Fruit fly (Drosophila melanogaster) whole organism, prepupa: ENCODE data around the gene CG1213.
A peak's percentile ranks its signal among the peaks of the same experiment; 100 is the strongest.

ENCODE experiments used
- Blimp-1 ChIP-seq: fragments of 200-800 bp; sonication (Bioruptor generic); optimal IDR thresholded peaks from 3 replicates; lab custom pipeline; 2017; ENCODE audit warnings: missing biosample characterization, missing genetic modification characterization, mild to moderate bottlenecking, moderate library complexity, missing genetic modification reagents
- CG10631 ChIP-seq: fragments of 200-800 bp; sonication (Bioruptor generic); optimal IDR thresholded peaks from 2 replicates; lab custom pipeline; 2016; ENCODE audit warnings: missing biosample characterization, missing genetic modification characterization
- CG10669 ChIP-seq: fragments of 200-800 bp; sonication (Bioruptor generic); optimal IDR thresholded peaks from 3 replicates; lab custom pipeline; 2018; ENCODE audit warnings: missing biosample characterization, mild to moderate bottlenecking, missing genetic modification characterization, moderate library complexity
- CG11294 ChIP-seq: fragments of 200-800 bp; sonication (Bioruptor generic); IDR thresholded peaks from 2 replicates; pipeline ENCODE4 v1.3.6; 2022; ENCODE audit warnings: missing biosample characterization, missing genetic modification characterization
- CG11902 ChIP-seq: fragments of 200-800 bp; sonication (Bioruptor generic); optimal IDR thresholded peaks from 3 replicates; lab custom pipeline; 2016; ENCODE audit warnings: missing biosample characterization, missing genetic modification characterization
- CG15336 ChIP-seq: fragments of 200-800 bp; sonication (Bioruptor generic); IDR thresholded peaks from 2 replicates; pipeline ENCODE4 v1.3.6; 2022; ENCODE audit warnings: missing biosample characterization, missing genetic modification characterization
- CG1621 ChIP-seq: fragments of 200-800 bp; sonication (Bioruptor generic); optimal IDR thresholded peaks from 3 replicates; lab custom pipeline; 2018; ENCODE audit warnings: missing biosample characterization, mild to moderate bottlenecking, missing genetic modification characterization
- CG16779 ChIP-seq: fragments of 200-800 bp; sonication (Bioruptor generic); optimal IDR thresholded peaks from 3 replicates; lab custom pipeline; 2017; ENCODE audit warnings: missing biosample characterization, mild to moderate bottlenecking, missing genetic modification characterization
- CG3032 ChIP-seq: fragments of 200-800 bp; optimal IDR thresholded peaks from 2 replicates; lab custom pipeline; 2019; ENCODE audit warnings: missing biosample characterization, mild to moderate bottlenecking, missing genetic modification characterization, moderate library complexity
- CG31627 ChIP-seq: fragments of 200-800 bp; sonication (Bioruptor generic); optimal IDR thresholded peaks from 3 replicates; lab custom pipeline; 2016; ENCODE audit warnings: missing biosample characterization, missing genetic modification characterization
- CG32006 ChIP-seq: fragments of 200-800 bp; sonication (Bioruptor generic); optimal IDR thresholded peaks from 3 replicates; lab custom pipeline; 2017; ENCODE audit warnings: missing biosample characterization, mild to moderate bottlenecking, missing genetic modification characterization
- CG4318 ChIP-seq: fragments of 200-800 bp; sonication (Bioruptor generic); optimal IDR thresholded peaks from 3 replicates; lab custom pipeline; 2017; ENCODE audit warnings: missing biosample characterization, mild to moderate bottlenecking, missing genetic modification characterization
- CG6163 ChIP-seq: fragments of 200-800 bp; sonication (Bioruptor generic); IDR thresholded peaks from 3 replicates; pipeline ENCODE4 v1.3.6; 2022; ENCODE audit warnings: missing biosample characterization, missing genetic modification characterization
- CG6276 ChIP-seq: fragments of 200-800 bp; sonication (Bioruptor generic); optimal IDR thresholded peaks from 2 replicates; lab custom pipeline; 2017; ENCODE audit warnings: missing biosample characterization, mild to moderate bottlenecking, missing genetic modification characterization
- CG6792 ChIP-seq: fragments of 200-800 bp; sonication (Bioruptor generic); optimal IDR thresholded peaks from 3 replicates; lab custom pipeline; 2016; ENCODE audit warnings: missing biosample characterization, missing genetic modification characterization
- CG6808 ChIP-seq: fragments of 200-800 bp; sonication (Bioruptor generic); optimal IDR thresholded peaks from 3 replicates; lab custom pipeline; 2017; ENCODE audit warnings: missing biosample characterization, missing genetic modification characterization, mild to moderate bottlenecking, moderate library complexity, missing genetic modification reagents
- CG6854 ChIP-seq: fragments of 200-800 bp; sonication (Bioruptor generic); optimal IDR thresholded peaks from 2 replicates; lab custom pipeline; 2017; ENCODE audit warnings: missing biosample characterization, mild to moderate bottlenecking, missing genetic modification characterization
- CG8119 ChIP-seq: fragments of 200-800 bp; sonication (Bioruptor generic); IDR thresholded peaks from 3 replicates; pipeline ENCODE4 v1.3.6; 2022; ENCODE audit warnings: missing biosample characterization, missing genetic modification characterization
- CG8319 ChIP-seq: fragments of 200-800 bp; sonication (Bioruptor generic); optimal IDR thresholded peaks from 3 replicates; lab custom pipeline; 2016; ENCODE audit warnings: missing biosample characterization, missing genetic modification characterization
- CG8632 ChIP-seq: fragments of 200-800 bp; sonication (Bioruptor generic); optimal IDR thresholded peaks from 3 replicates; lab custom pipeline; 2016; ENCODE audit warnings: missing biosample characterization, missing genetic modification characterization
- CG9139 ChIP-seq: fragments of 200-800 bp; sonication (Bioruptor generic); optimal IDR thresholded peaks from 3 replicates; lab custom pipeline; 2017; ENCODE audit warnings: missing biosample characterization, mild to moderate bottlenecking, missing genetic modification characterization
- Eip75B ChIP-seq: fragments of 200-800 bp; sonication (Bioruptor generic); optimal IDR thresholded peaks from 3 replicates; lab custom pipeline; 2016; ENCODE audit warnings: missing biosample characterization, missing genetic modification characterization
- Eip78C ChIP-seq: fragments of 200-800 bp; sonication (Bioruptor generic); peaks from one replicate; lab custom pipeline; 2016; ENCODE audit warnings: missing biosample characterization, missing genetic modification characterization
- Ets21C ChIP-seq: fragments of 200-800 bp; sonication (Bioruptor generic); optimal IDR thresholded peaks from 3 replicates; lab custom pipeline; 2016; ENCODE audit warnings: missing biosample characterization, missing genetic modification characterization
- Ets96B ChIP-seq: fragments of 200-800 bp; optimal IDR thresholded peaks from 2 replicates; lab custom pipeline; 2019; ENCODE audit warnings: missing biosample characterization, mild to moderate bottlenecking, missing genetic modification characterization, moderate library complexity
- Hr38 ChIP-seq: sonication (Bioruptor generic); optimal IDR thresholded peaks from 2 replicates; lab custom pipeline; 2016; ENCODE audit warnings: missing biosample characterization, missing genetic modification characterization
- Hr39 ChIP-seq: fragments of 200-800 bp; sonication (Bioruptor generic); optimal IDR thresholded peaks from 2 replicates; lab custom pipeline; 2016; ENCODE audit warnings: missing biosample characterization, missing genetic modification characterization
- Lpt ChIP-seq: fragments of 200-800 bp; sonication (Bioruptor generic); optimal IDR thresholded peaks from 3 replicates; lab custom pipeline; 2016; ENCODE audit warnings: missing biosample characterization, missing genetic modification characterization
- Met ChIP-seq: fragments of 200-800 bp; sonication (Bioruptor generic); optimal IDR thresholded peaks from 3 replicates; lab custom pipeline; 2016; ENCODE audit warnings: missing biosample characterization, missing genetic modification characterization
- OdsH ChIP-seq: fragments of 200-800 bp; sonication (Bioruptor generic); optimal IDR thresholded peaks from 3 replicates; lab custom pipeline; 2016; ENCODE audit warnings: missing biosample characterization, missing genetic modification characterization
- Sox102F ChIP-seq: fragments of 200-800 bp; sonication (Bioruptor generic); optimal IDR thresholded peaks from 2 replicates; lab custom pipeline; 2016; ENCODE audit warnings: missing biosample characterization, mild to moderate bottlenecking, missing genetic modification characterization
- achi ChIP-seq: fragments of 200-800 bp; sonication (Bioruptor generic); optimal IDR thresholded peaks from 3 replicates; lab custom pipeline; 2016; ENCODE audit warnings: missing biosample characterization, missing genetic modification characterization
- acj6 ChIP-seq: fragments of 200-800 bp; sonication (Bioruptor generic); optimal IDR thresholded peaks from 3 replicates; lab custom pipeline; 2016; ENCODE audit warnings: missing biosample characterization, missing genetic modification characterization
- cyc ChIP-seq: fragments of 200-800 bp; sonication (Bioruptor generic); optimal IDR thresholded peaks from 3 replicates; lab custom pipeline; 2016; ENCODE audit warnings: missing biosample characterization, missing genetic modification characterization
- dsx ChIP-seq: fragments of 200-800 bp; optimal IDR thresholded peaks from 3 replicates; lab custom pipeline; 2019; ENCODE audit warnings: missing biosample characterization, mild to moderate bottlenecking, missing genetic modification characterization, moderate library complexity; ENCODE audit not compliant: poor library complexity, severe bottlenecking
- esn ChIP-seq: fragments of 200-800 bp; sonication (Bioruptor generic); optimal IDR thresholded peaks from 2 replicates; lab custom pipeline; 2016; ENCODE audit warnings: missing biosample characterization, mild to moderate bottlenecking, missing genetic modification characterization, moderate library complexity
- fd59A ChIP-seq: fragments of 200-800 bp; sonication (Bioruptor generic); optimal IDR thresholded peaks from 2 replicates; lab custom pipeline; 2017; ENCODE audit warnings: missing biosample characterization, mild to moderate bottlenecking, missing genetic modification characterization, missing genetic modification reagents
- fd85E ChIP-seq: fragments of 200-800 bp; sonication (Bioruptor generic); optimal IDR thresholded peaks from 3 replicates; lab custom pipeline; 2016; ENCODE audit warnings: missing biosample characterization, missing genetic modification characterization
- net ChIP-seq: fragments of 200-800 bp; sonication (Bioruptor generic); optimal IDR thresholded peaks from 3 replicates; lab custom pipeline; 2016; ENCODE audit warnings: missing biosample characterization, missing genetic modification characterization
- pdm3 ChIP-seq: fragments of 200-800 bp; sonication (Bioruptor generic); optimal IDR thresholded peaks from 3 replicates; lab custom pipeline; 2016; ENCODE audit warnings: missing biosample characterization, missing genetic modification characterization
- spab ChIP-seq: fragments of 200-800 bp; sonication (Bioruptor generic); optimal IDR thresholded peaks from 2 replicates; lab custom pipeline; 2017; ENCODE audit warnings: missing biosample characterization, mild to moderate bottlenecking, missing genetic modification characterization, missing genetic modification reagents
- ss ChIP-seq, 2 experiments: fragments of 200-800 bp; sonication (Bioruptor generic); optimal IDR thresholded peaks; 2 replicates in 1 of 2; 3 replicates in 1 of 2; lab custom pipeline; 2017 to 2018; ENCODE audit warnings: mild to moderate bottlenecking in 2 of 2, missing biosample characterization in 2 of 2, missing genetic modification characterization in 2 of 2, moderate library complexity in 1 of 2
- svp ChIP-seq: fragments of 200-800 bp; sonication (Bioruptor generic); peaks from one replicate; lab custom pipeline; 2016; ENCODE audit warnings: missing biosample characterization, missing genetic modification characterization
- topi ChIP-seq: fragments of 200-800 bp; sonication (Bioruptor generic); optimal IDR thresholded peaks from 3 replicates; lab custom pipeline; 2016; ENCODE audit warnings: missing biosample characterization, missing genetic modification characterization
- vri ChIP-seq: fragments of 200-800 bp; sonication (Bioruptor generic); optimal IDR thresholded peaks from 3 replicates; lab custom pipeline; 2016; ENCODE audit warnings: missing biosample characterization, mild to moderate bottlenecking, missing genetic modification characterization

Gene CG1213

DNA sequence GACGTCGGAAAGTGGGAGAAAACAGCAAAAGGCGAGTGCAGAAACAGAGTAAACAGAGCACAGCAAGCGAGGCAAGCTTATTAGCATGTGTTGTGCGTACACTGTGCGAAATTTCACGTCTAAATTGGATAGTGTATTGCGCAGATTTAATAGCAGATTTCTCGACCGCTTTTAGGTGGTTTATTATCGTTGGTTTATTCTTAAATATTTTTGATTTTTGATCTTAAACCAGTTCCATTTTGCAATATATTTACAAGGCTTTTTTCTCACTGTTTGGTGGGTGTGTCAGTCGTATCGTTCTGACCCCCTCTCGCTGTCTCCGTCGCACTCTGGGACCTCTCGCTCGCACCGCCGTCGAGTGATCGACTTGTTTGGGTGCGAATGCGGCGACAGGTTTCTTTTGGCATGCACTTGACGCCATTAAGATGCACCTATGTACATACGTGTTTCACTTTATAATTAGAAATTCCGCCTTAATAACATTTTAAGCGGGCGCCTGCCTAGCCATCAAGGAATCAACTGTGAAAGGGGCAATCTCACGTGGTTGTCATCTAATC lies 6.9 kb upstream of the CG1213 start (continued):
- TF ChIP-seq ss (GFP tag; optimal IDR thresholded peaks at IDR 0.05; lab: Kevin White, UChicago) (peak; percentile 60 to 78), Hr39 (GFP tag; lab: Kevin White, UChicago) (peak; percentile 97), Lpt (GFP tag; lab: Kevin White, UChicago) (peak; percentile 91), CG11294 (GFP tag; lab: Robert Waterston, UW) (peak; percentile 89), CG10669 (GFP tag; lab: Kevin White, UChicago) (peak; percentile 79), Blimp-1 (peak; percentile 69), CG15336 (peak; percentile 96), achi (GFP tag; lab: Kevin White, UChicago) (peak; percentile 91), Hr38 (GFP tag; lab: Kevin White, UChicago) (peak; percentile 45), Ets96B (peak; percentile 83), CG6163 (peak; percentile 97), CG10631 (peak; percentile 92), spab (peak; percentile 76), CG16779 (tag; lab: Kevin White, UChicago) (peak; percentile 78), acj6 (peak; percentile 93), CG9139 (peak; percentile 41), CG32006 (peak; percentile 95), Ets21C (GFP tag; lab: Kevin White, UChicago) (peak; percentile 92), CG6808 (GFP tag; lab: Kevin White, UChicago) (peak; percentile 70), Eip78C (GFP tag; lab: Kevin White, UChicago) (peak; percentile 98), Eip75B (GFP tag; lab: Kevin White, UChicago) (peak; percentile 92), CG8319 (peak; percentile 90), CG31627 (GFP tag; lab: Kevin White, UChicago) (peak; percentile 96), net (GFP tag; lab: Kevin White, UChicago) (peak; percentile 91), CG4318 (GFP tag; lab: Kevin White, UChicago) (peak; percentile 90), CG3032 (tag; lab: Kevin White, UChicago) (peak; percentile 74), topi (GFP tag; lab: Kevin White, UChicago) (peak; percentile 95)

DNA sequence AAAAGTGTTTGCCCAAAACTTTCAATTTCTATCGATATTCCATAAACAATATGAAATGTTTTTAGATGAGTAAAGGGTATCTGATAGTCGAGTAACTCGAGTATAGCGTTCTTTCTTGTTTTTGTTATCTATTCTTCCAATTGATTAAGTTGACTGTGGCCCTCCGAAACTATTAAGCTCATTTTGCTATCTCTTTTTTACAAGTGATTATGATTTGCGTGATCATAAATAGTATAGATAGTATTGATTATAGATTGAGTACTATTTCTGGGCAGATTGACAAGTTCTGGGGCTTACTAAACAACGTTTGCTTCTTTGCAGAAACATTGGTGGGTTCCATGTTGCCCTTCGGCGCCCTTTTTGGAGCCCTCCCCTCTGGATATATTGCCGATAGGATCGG lies 4.4 kb upstream of the CG1213 start:
- TF ChIP-seq CG11294 (GFP tag; lab: Robert Waterston, UW) (no peak), Hr38 (GFP tag; lab: Kevin White, UChicago) (no peak), svp (GFP tag; lab: Kevin White, UChicago) (no peak), Eip78C (GFP tag; lab: Kevin White, UChicago) (no peak), pdm3 (GFP tag; lab: Kevin White, UChicago) (no peak), spab (no peak), net (GFP tag; lab: Kevin White, UChicago) (no peak), CG6276 (GFP tag; lab: Kevin White, UChicago) (no peak)
- TF ChIP-seq, all 60 proteins: peak for 0

DNA sequence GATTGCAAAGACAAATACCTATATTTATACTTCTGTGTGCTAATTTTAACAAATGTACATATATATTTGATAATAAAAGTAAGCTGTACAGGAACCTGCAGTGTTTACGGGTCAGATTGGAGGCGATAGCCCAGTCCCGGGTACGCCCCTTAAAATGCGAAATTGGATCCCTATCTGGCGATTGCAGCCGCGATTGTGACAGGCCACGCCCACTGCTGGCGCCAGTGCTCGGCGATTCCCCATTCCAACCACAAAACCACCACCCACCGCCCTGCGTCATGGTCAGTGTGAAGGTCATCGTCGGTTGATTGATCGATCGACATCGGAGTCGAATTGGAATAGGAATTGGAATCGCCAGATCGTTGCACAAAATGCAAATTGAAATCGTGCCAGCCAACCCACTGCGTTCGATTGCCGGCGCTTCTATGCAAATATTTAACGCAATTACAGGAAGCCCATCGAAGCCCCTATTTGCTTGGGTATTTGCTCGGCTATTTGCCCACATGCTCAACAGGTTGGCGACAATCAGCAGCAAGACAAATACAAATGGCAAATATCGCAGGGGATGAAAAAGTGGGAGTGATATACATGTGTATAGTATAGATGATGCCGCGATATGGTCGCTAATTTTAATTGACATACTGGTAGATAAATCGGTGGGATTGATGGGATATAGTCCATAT lies 2.1 kb upstream of the CG1213 start:
- TF ChIP-seq fd59A (GFP tag; lab: Kevin White, UChicago): peak; percentile 11
- peak; percentile 46 for TF ChIP-seq net (GFP tag; lab: Kevin White, UChicago)
- TF ChIP-seq acj6: peak; percentile 31
- no peak for TF ChIP-seq CG8119 (GFP tag; lab: Robert Waterston, UW)
- TF ChIP-seq Met (GFP tag; lab: Kevin White, UChicago): no peak
- no peak for TF ChIP-seq Hr38 (GFP tag; lab: Kevin White, UChicago)
- TF ChIP-seq Sox102F (GFP tag; lab: Kevin White, UChicago): no peak
- TF ChIP-seq CG6854: no peak
- TF ChIP-seq spab: peak; percentile 35
- TF ChIP-seq esn (GFP tag; lab: Kevin White, UChicago): peak; percentile 14
- TF ChIP-seq vri (GFP tag; lab: Kevin White, UChicago): no peak
- no peak for TF ChIP-seq CG6276 (GFP tag; lab: Kevin White, UChicago)
- TF ChIP-seq CG8632 (GFP tag; lab: Kevin White, UChicago): peak; percentile 53
- no peak for TF ChIP-seq CG15336
- no peak for TF ChIP-seq cyc
- peak; percentile 18 for TF ChIP-seq Eip75B (GFP tag; lab: Kevin White, UChicago)
- no peak for TF ChIP-seq fd85E (GFP tag; lab: Kevin White, UChicago)
- no peak for TF ChIP-seq dsx (GFP tag; lab: Kevin White, UChicago)
- peak; percentile 11 for TF ChIP-seq pdm3 (GFP tag; lab: Kevin White, UChicago)
- TF ChIP-seq CG16779 (tag; lab: Kevin White, UChicago): no peak
- TF ChIP-seq CG1621 (tag; lab: Kevin White, UChicago): no peak
- TF ChIP-seq Hr39 (GFP tag; lab: Kevin White, UChicago): no peak
- TF ChIP-seq CG6163: no peak; the same call in 2 of the 3 replicates
- peak; percentile 83 for TF ChIP-seq Eip78C (GFP tag; lab: Kevin White, UChicago)
- no peak for TF ChIP-seq CG11902
- TF ChIP-seq topi (GFP tag; lab: Kevin White, UChicago): no peak
- TF ChIP-seq OdsH (GFP tag; lab: Kevin White, UChicago): peak; percentile 51
- TF ChIP-seq CG6792 (GFP tag; lab: Kevin White, UChicago): peak; percentile 21
